Worm (Caenorhabditis elegans): ENCODE results near the gene H04M03.11.

The H04M03.11 gene

ce11 chrIV:5884500-5884899 is at the start of gene H04M03.11:
TSS of gene H04M03.11 (minus strand) at chrIV:5884600.
- TF ChIP-seq hnd-1 (tag; optimal IDR thresholded peaks at IDR 0.05) (no peak), hmg-4 (GFP tag; optimal IDR thresholded peaks at IDR 0.05) (no peak), B0310.2 (tag; optimal IDR thresholded peaks at IDR 0.05) (no peak), hmbx-1 (tag; optimal IDR thresholded peaks at IDR 0.05) (no peak)

- TF ChIP-seq hnd-1 (tag; optimal IDR thresholded peaks at IDR 0.05) (no peak), aly-1 (tag; optimal IDR thresholded peaks at IDR 0.05) (no peak), ceh-13 (GFP tag; optimal IDR thresholded peaks at IDR 0.05) (no peak), flt-1 (GFP tag; IDR thresholded peaks at IDR 0.05) (no peak), tbx-11 (GFP tag; IDR thresholded peaks at IDR 0.05) (no peak), ceh-36 (tag; optimal IDR thresholded peaks at IDR 0.05) (no peak), tra-4 (tag; optimal IDR thresholded peaks at IDR 0.05) (no peak), sea-1 (GFP tag; conservative IDR thresholded peaks at IDR 0.05) (no peak), hmbx-1 (tag; optimal IDR thresholded peaks at IDR 0.05) (no peak), F13C5.2 (tag; optimal IDR thresholded peaks at IDR 0.05) (no peak), scrt-1 (GFP tag; IDR thresholded peaks at IDR 0.05) (no peak), ets-7 (tag; optimal IDR thresholded peaks at IDR 0.05) (no peak), pes-1 (GFP tag; IDR thresholded peaks at IDR 0.05) (no peak), hmg-4 (GFP tag; optimal IDR thresholded peaks at IDR 0.05) (no peak)
Measured at ce11 chrIV:5934046-5934445, 49.6 kb upstream of the H04M03.11 start, which contains the start of gene H32C10.1. TSS of gene H32C10.1 (plus strand) at chrIV:5934346.

ce11 chrIV:5930345-5930744 is 45.9 kb upstream of the H04M03.11 start, which contains the start of gene lin-33:
TSS of gene lin-33 (plus strand) at chrIV:5930645.
- TF ChIP-seq tbx-37 (GFP tag; conservative IDR thresholded peaks at IDR 0.05) (no peak), ets-7 (tag; optimal IDR thresholded peaks at IDR 0.05) (no peak), aly-1 (tag; optimal IDR thresholded peaks at IDR 0.05) (no peak), scrt-1 (GFP tag; IDR thresholded peaks at IDR 0.05) (no peak), ama-1 (optimal IDR thresholded peaks at IDR 0.05) (no peak), tra-4 (tag; optimal IDR thresholded peaks at IDR 0.05) (no peak)

ce11 chrIV:5928957-5929356 is 44.6 kb upstream of the H04M03.11 start:
- TF ChIP-seq ceh-13 (GFP tag; optimal IDR thresholded peaks at IDR 0.05) (no peak), hmbx-1 (tag; optimal IDR thresholded peaks at IDR 0.05) (no peak), hnd-1 (tag; optimal IDR thresholded peaks at IDR 0.05) (no peak), tbx-37 (GFP tag; conservative IDR thresholded peaks at IDR 0.05) (no peak), tbx-11 (GFP tag; IDR thresholded peaks at IDR 0.05) (no peak), ama-1 (optimal IDR thresholded peaks at IDR 0.05) (no peak), sea-1 (GFP tag; conservative IDR thresholded peaks at IDR 0.05) (no peak), pes-1 (GFP tag; IDR thresholded peaks at IDR 0.05) (no peak), flt-1 (GFP tag; IDR thresholded peaks at IDR 0.05) (no peak), ceh-36 (tag; optimal IDR thresholded peaks at IDR 0.05) (no peak), ets-7 (tag; optimal IDR thresholded peaks at IDR 0.05) (no peak), B0310.2 (tag; optimal IDR thresholded peaks at IDR 0.05) (no peak), scrt-1 (GFP tag; IDR thresholded peaks at IDR 0.05) (no peak), aly-1 (tag; optimal IDR thresholded peaks at IDR 0.05) (no peak)

- TF ChIP-seq tra-4 (tag; optimal IDR thresholded peaks at IDR 0.05) (no peak), scrt-1 (GFP tag; IDR thresholded peaks at IDR 0.05) (no peak), sea-1 (GFP tag; conservative IDR thresholded peaks at IDR 0.05) (no peak), flt-1 (GFP tag; IDR thresholded peaks at IDR 0.05) (no peak), ama-1 (optimal IDR thresholded peaks at IDR 0.05) (no peak)
Measured at ce11 chrIV:5927805-5928204, 43.4 kb upstream of the H04M03.11 start.

ce11 chrIV:5926643-5927042 is 42.2 kb upstream of the H04M03.11 start:
- TF ChIP-seq hnd-1 (tag; optimal IDR thresholded peaks at IDR 0.05) (no peak), F13C5.2 (tag; optimal IDR thresholded peaks at IDR 0.05) (no peak), ceh-13 (GFP tag; optimal IDR thresholded peaks at IDR 0.05) (no peak), scrt-1 (GFP tag; IDR thresholded peaks at IDR 0.05) (no peak)

ce11 chrIV:5924241-5924640 is 39.8 kb upstream of the H04M03.11 start:
- TF ChIP-seq sea-1 (GFP tag; conservative IDR thresholded peaks at IDR 0.05) (no peak), aly-1 (tag; optimal IDR thresholded peaks at IDR 0.05) (no peak), flt-1 (GFP tag; IDR thresholded peaks at IDR 0.05) (no peak), tbx-37 (GFP tag; conservative IDR thresholded peaks at IDR 0.05) (no peak), ets-7 (tag; optimal IDR thresholded peaks at IDR 0.05) (no peak), tra-4 (tag; optimal IDR thresholded peaks at IDR 0.05) (no peak), ceh-36 (tag; optimal IDR thresholded peaks at IDR 0.05) (no peak), hnd-1 (tag; optimal IDR thresholded peaks at IDR 0.05) (no peak), hmg-4 (GFP tag; optimal IDR thresholded peaks at IDR 0.05) (no peak), F13C5.2 (tag; optimal IDR thresholded peaks at IDR 0.05) (no peak), ama-1 (optimal IDR thresholded peaks at IDR 0.05) (no peak), pes-1 (GFP tag; IDR thresholded peaks at IDR 0.05) (no peak), tbx-11 (GFP tag; IDR thresholded peaks at IDR 0.05) (no peak), ceh-13 (GFP tag; optimal IDR thresholded peaks at IDR 0.05) (no peak), scrt-1 (GFP tag; IDR thresholded peaks at IDR 0.05) (no peak)

ce11 chrIV:5923112-5923511 is 38.7 kb upstream of the H04M03.11 start:
- TF ChIP-seq tbx-37 (GFP tag; conservative IDR thresholded peaks at IDR 0.05), result no peak
- TF ChIP-seq flt-1 (GFP tag; IDR thresholded peaks at IDR 0.05), result no peak
- TF ChIP-seq ama-1 (optimal IDR thresholded peaks at IDR 0.05), result no peak
- no peak for TF ChIP-seq ceh-36 (tag; optimal IDR thresholded peaks at IDR 0.05)
- TF ChIP-seq ets-7 (tag; optimal IDR thresholded peaks at IDR 0.05), result no peak
- TF ChIP-seq F13C5.2 (tag; optimal IDR thresholded peaks at IDR 0.05), result no peak
- no peak for TF ChIP-seq scrt-1 (GFP tag; IDR thresholded peaks at IDR 0.05)
- no peak for TF ChIP-seq hmg-4 (GFP tag; optimal IDR thresholded peaks at IDR 0.05)
- TF ChIP-seq hnd-1 (tag; optimal IDR thresholded peaks at IDR 0.05), result no peak
- no peak for TF ChIP-seq B0310.2 (tag; optimal IDR thresholded peaks at IDR 0.05)
- TF ChIP-seq tbx-11 (GFP tag; IDR thresholded peaks at IDR 0.05), result no peak
- no peak for TF ChIP-seq aly-1 (tag; optimal IDR thresholded peaks at IDR 0.05)
- no peak for TF ChIP-seq ceh-13 (GFP tag; optimal IDR thresholded peaks at IDR 0.05)
- TF ChIP-seq sea-1 (GFP tag; conservative IDR thresholded peaks at IDR 0.05), result no peak
- TF ChIP-seq pes-1 (GFP tag; IDR thresholded peaks at IDR 0.05), result no peak
- TF ChIP-seq hmbx-1 (tag; optimal IDR thresholded peaks at IDR 0.05), result no peak
